Fruit fly (Drosophila melanogaster) whole organism, embryonic: ENCODE measurements around the gene beag.

ENCODE experiments used
- BtbVII ChIP-seq: fragments of 200-800 bp; sonication (Bioruptor generic); optimal IDR thresholded peaks from 3 replicates; lab custom pipeline; 2017; ENCODE audit warnings: missing biosample characterization, mild to moderate bottlenecking, missing genetic modification characterization
- CG11723 ChIP-seq: fragments of 200-800 bp; sonication (Bioruptor generic); optimal IDR thresholded peaks from 2 replicates; lab custom pipeline; 2017; ENCODE audit warnings: missing biosample characterization, mild to moderate bottlenecking, missing genetic modification characterization
- CG17361 ChIP-seq: fragments of 200-800 bp; sonication (Bioruptor generic); IDR thresholded peaks from 3 replicates; pipeline ENCODE4 v1.3.6; 2022; ENCODE audit warnings: missing biosample characterization, missing genetic modification characterization
- CG17802 ChIP-seq: fragments of 200-800 bp; sonication (Bioruptor generic); optimal IDR thresholded peaks from 2 replicates; lab custom pipeline; 2018; ENCODE audit warnings: missing biosample characterization, mild to moderate bottlenecking, missing genetic modification characterization, moderate library complexity
- CG17912 ChIP-seq: fragments of 200-800 bp; sonication (Bioruptor generic); optimal IDR thresholded peaks from 2 replicates; lab custom pipeline; 2018; ENCODE audit warnings: missing biosample characterization, mild to moderate bottlenecking, missing genetic modification characterization
- CG18262 ChIP-seq: fragments of 200-800 bp; optimal IDR thresholded peaks from 3 replicates; lab custom pipeline; 2019; ENCODE audit warnings: missing biosample characterization, mild to moderate bottlenecking, missing genetic modification characterization, moderate library complexity
- CG18619 ChIP-seq: fragments of 200-800 bp; sonication (Bioruptor generic); optimal IDR thresholded peaks from 3 replicates; lab custom pipeline; 2017; ENCODE audit warnings: missing biosample characterization, mild to moderate bottlenecking, missing genetic modification characterization
- CG31388 ChIP-seq: fragments of 200-800 bp; sonication (Bioruptor generic); optimal IDR thresholded peaks from 2 replicates; lab custom pipeline; 2016; ENCODE audit warnings: missing biosample characterization, missing genetic modification characterization
- CG3281 ChIP-seq: fragments of 200-800 bp; sonication (Bioruptor generic); optimal IDR thresholded peaks from 3 replicates; lab custom pipeline; 2017; ENCODE audit warnings: missing biosample characterization, mild to moderate bottlenecking, missing genetic modification characterization
- CG33213 ChIP-seq: fragments of 200-800 bp; sonication (Bioruptor generic); optimal IDR thresholded peaks from 3 replicates; lab custom pipeline; 2016; ENCODE audit warnings: missing biosample characterization, missing genetic modification characterization
- CG4360 ChIP-seq: fragments of 200-800 bp; sonication (Bioruptor generic); IDR thresholded peaks from 2 replicates; pipeline ENCODE4 v1.3.6; 2022; ENCODE audit warnings: missing biosample characterization, missing genetic modification characterization
- CG4424 ChIP-seq: fragments of 200-800 bp; sonication (Bioruptor generic); optimal IDR thresholded peaks from 3 replicates; lab custom pipeline; 2016; ENCODE audit warnings: missing biosample characterization, missing genetic modification characterization
- CG6254 ChIP-seq: fragments of 200-800 bp; sonication (Bioruptor generic); optimal IDR thresholded peaks from 3 replicates; lab custom pipeline; 2017; ENCODE audit warnings: mild to moderate bottlenecking, missing biosample characterization, missing genetic modification reagents, missing genetic modification characterization
- CG6854 ChIP-seq: fragments of 200-800 bp; sonication (Bioruptor generic); optimal IDR thresholded peaks from 3 replicates; lab custom pipeline; 2017; ENCODE audit warnings: missing biosample characterization, mild to moderate bottlenecking, missing genetic modification characterization
- CG7928 ChIP-seq: fragments of 200-800 bp; sonication (Bioruptor generic); optimal IDR thresholded peaks from 2 replicates; lab custom pipeline; 2017; ENCODE audit warnings: missing biosample characterization, mild to moderate bottlenecking, missing genetic modification characterization
- CG8281 ChIP-seq: fragments of 200-800 bp; sonication (Bioruptor generic); optimal IDR thresholded peaks from 2 replicates; lab custom pipeline; 2018; ENCODE audit warnings: missing biosample characterization, mild to moderate bottlenecking, missing genetic modification characterization, moderate library complexity
- CG8359 ChIP-seq: fragments of 200-800 bp; sonication (Bioruptor generic); optimal IDR thresholded peaks from 2 replicates; lab custom pipeline; 2017; ENCODE audit warnings: missing biosample characterization, mild to moderate bottlenecking, missing genetic modification characterization, borderline replicate concordance
- CG8765 ChIP-seq: fragments of 200-800 bp; sonication (Bioruptor generic); IDR thresholded peaks from 2 replicates; pipeline ENCODE4 v1.3.6; 2022; ENCODE audit warnings: missing biosample characterization, missing genetic modification characterization
- Dip3 ChIP-seq: fragments of 200-800 bp; sonication (Bioruptor generic); optimal IDR thresholded peaks from 3 replicates; lab custom pipeline; 2016; ENCODE audit warnings: missing biosample characterization, missing genetic modification characterization
- E2f2 ChIP-seq: fragments of 200-800 bp; sonication (Bioruptor generic); IDR thresholded peaks from 2 replicates; pipeline ENCODE4 v1.3.6; 2022; ENCODE audit warnings: missing biosample characterization, missing genetic modification characterization
- ERR ChIP-seq: fragments of 200-800 bp; sonication (Bioruptor generic); optimal IDR thresholded peaks from 2 replicates; lab custom pipeline; 2016; ENCODE audit warnings: missing biosample characterization, missing genetic modification characterization
- Hand ChIP-seq: fragments of 200-800 bp; sonication (Bioruptor generic); optimal IDR thresholded peaks from 2 replicates; lab custom pipeline; 2017; ENCODE audit warnings: mild to moderate bottlenecking, missing biosample characterization, missing genetic modification reagents, missing genetic modification characterization
- HmgD ChIP-seq: fragments of 200-800 bp; sonication (Bioruptor generic); optimal IDR thresholded peaks from 3 replicates; lab custom pipeline; 2016; ENCODE audit warnings: missing biosample characterization, missing genetic modification characterization
- NC2α ChIP-seq: fragments of 200-800 bp; sonication (Bioruptor generic); optimal IDR thresholded peaks from 2 replicates; lab custom pipeline; 2016; ENCODE audit warnings: missing biosample characterization, missing genetic modification characterization
- NfI ChIP-seq: fragments of 200-800 bp; sonication (Bioruptor generic); optimal IDR thresholded peaks from 3 replicates; lab custom pipeline; 2018; ENCODE audit warnings: missing biosample characterization, mild to moderate bottlenecking, missing genetic modification characterization, moderate library complexity
- Side ChIP-seq: fragments of 200-800 bp; sonication (Bioruptor generic); optimal IDR thresholded peaks from 2 replicates; lab custom pipeline; 2016; ENCODE audit warnings: missing biosample characterization, missing genetic modification characterization
- Sry-β ChIP-seq: fragments of 200-800 bp; sonication (Bioruptor generic); optimal IDR thresholded peaks from 2 replicates; lab custom pipeline; 2018; ENCODE audit warnings: missing biosample characterization, mild to moderate bottlenecking, missing genetic modification characterization, moderate library complexity
- ac ChIP-seq: fragments of 200-800 bp; sonication (Bioruptor generic); optimal IDR thresholded peaks from 3 replicates; lab custom pipeline; 2017; ENCODE audit warnings: missing biosample characterization, mild to moderate bottlenecking, missing genetic modification characterization
- az2 ChIP-seq: fragments of 200-800 bp; sonication (Bioruptor generic); optimal IDR thresholded peaks from 3 replicates; lab custom pipeline; 2016; ENCODE audit warnings: missing biosample characterization, missing genetic modification characterization
- chif ChIP-seq, 2 experiments: fragments of 200-800 bp; sonication (Bioruptor generic); optimal IDR thresholded peaks; 3 replicates each; lab custom pipeline; 2016; ENCODE audit warnings: missing biosample characterization in 2 of 2, missing genetic modification characterization in 2 of 2
- corto ChIP-seq: fragments of 200-800 bp; sonication (Bioruptor generic); optimal IDR thresholded peaks from 2 replicates; lab custom pipeline; 2016; ENCODE audit warnings: missing biosample characterization, mild to moderate bottlenecking, missing genetic modification characterization, moderate library complexity
- dati ChIP-seq: fragments of 200-800 bp; sonication (Bioruptor generic); IDR thresholded peaks from 2 replicates; pipeline ENCODE4 v1.3.6; 2022; ENCODE audit warnings: missing biosample characterization, missing genetic modification characterization
- emc ChIP-seq: fragments of 200-800 bp; sonication (Bioruptor generic); optimal IDR thresholded peaks from 2 replicates; lab custom pipeline; 2016; ENCODE audit warnings: missing biosample characterization, missing genetic modification characterization
- ems ChIP-seq: fragments of 200-800 bp; sonication (Bioruptor generic); optimal IDR thresholded peaks from 3 replicates; lab custom pipeline; 2016; ENCODE audit warnings: missing biosample characterization, missing genetic modification characterization
- fd64A ChIP-seq: fragments of 200-800 bp; sonication (Bioruptor generic); optimal IDR thresholded peaks from 3 replicates; lab custom pipeline; 2018; ENCODE audit warnings: missing biosample characterization, mild to moderate bottlenecking, missing genetic modification characterization
- gem ChIP-seq: fragments of 200-800 bp; sonication (Bioruptor generic); optimal IDR thresholded peaks from 2 replicates; lab custom pipeline; 2019; ENCODE audit warnings: missing biosample characterization, mild to moderate bottlenecking, missing genetic modification characterization, moderate library complexity
- gsb ChIP-seq: fragments of 200-800 bp; sonication (Bioruptor generic); IDR thresholded peaks from 2 replicates; pipeline ENCODE4 v1.3.6; 2022; ENCODE audit warnings: missing biosample characterization, missing genetic modification characterization
- kah ChIP-seq: fragments of 200-800 bp; sonication (Bioruptor generic); optimal IDR thresholded peaks from 2 replicates; lab custom pipeline; 2018; ENCODE audit warnings: missing biosample characterization, mild to moderate bottlenecking, missing genetic modification characterization
- lab ChIP-seq: fragments of 200-800 bp; sonication (Bioruptor generic); optimal IDR thresholded peaks from 3 replicates; lab custom pipeline; 2017; ENCODE audit warnings: missing biosample characterization, missing genetic modification characterization, mild to moderate bottlenecking, moderate library complexity, missing genetic modification reagents
- org-1 ChIP-seq: fragments of 200-800 bp; sonication (Bioruptor generic); optimal IDR thresholded peaks from 2 replicates; lab custom pipeline; 2017; ENCODE audit warnings: missing biosample characterization, missing genetic modification characterization
- phol ChIP-seq: fragments of 200-800 bp; sonication (Bioruptor generic); optimal IDR thresholded peaks from 3 replicates; lab custom pipeline; 2018; ENCODE audit warnings: missing biosample characterization, mild to moderate bottlenecking, missing genetic modification characterization, moderate library complexity
- pros ChIP-seq: fragments of 200-800 bp; sonication (Bioruptor generic); optimal IDR thresholded peaks from 3 replicates; lab custom pipeline; 2019; ENCODE audit warnings: missing biosample characterization, mild to moderate bottlenecking, missing genetic modification characterization, moderate library complexity
- slbo ChIP-seq: fragments of 200-800 bp; sonication (Bioruptor generic); IDR thresholded peaks from 2 replicates; pipeline ENCODE4 v1.3.6; 2022; ENCODE audit warnings: missing biosample characterization, missing genetic modification characterization
- ssp ChIP-seq: fragments of 200-800 bp; sonication (Bioruptor generic); IDR thresholded peaks from 2 replicates; pipeline ENCODE4 v1.3.6; 2022; ENCODE audit warnings: missing biosample characterization, missing genetic modification characterization
- tx ChIP-seq: fragments of 200-800 bp; sonication (Bioruptor generic); optimal IDR thresholded peaks from 2 replicates; lab custom pipeline; 2016; ENCODE audit warnings: missing biosample characterization, missing genetic modification characterization
- unpg ChIP-seq: fragments of 200-800 bp; sonication (Bioruptor generic); optimal IDR thresholded peaks from 3 replicates; lab custom pipeline; 2018; ENCODE audit warnings: missing biosample characterization, mild to moderate bottlenecking, missing genetic modification characterization, moderate library complexity
- zen ChIP-seq: fragments of 200-800 bp; sonication (Bioruptor generic); optimal IDR thresholded peaks from 3 replicates; lab custom pipeline; 2018; ENCODE audit warnings: missing biosample characterization, mild to moderate bottlenecking, missing genetic modification characterization, moderate library complexity
- zen2 ChIP-seq: fragments of 200-800 bp; sonication (Bioruptor generic); IDR thresholded peaks from 3 replicates; pipeline ENCODE4 v1.3.6; 2022; ENCODE audit warnings: missing biosample characterization, missing genetic modification characterization; ENCODE audit not compliant: partially characterized antibody
- zf30C ChIP-seq: fragments of 200-800 bp; sonication (Bioruptor generic); optimal IDR thresholded peaks from 3 replicates; lab custom pipeline; 2018; ENCODE audit warnings: missing biosample characterization, mild to moderate bottlenecking, missing genetic modification characterization

The beag gene

DNA sequence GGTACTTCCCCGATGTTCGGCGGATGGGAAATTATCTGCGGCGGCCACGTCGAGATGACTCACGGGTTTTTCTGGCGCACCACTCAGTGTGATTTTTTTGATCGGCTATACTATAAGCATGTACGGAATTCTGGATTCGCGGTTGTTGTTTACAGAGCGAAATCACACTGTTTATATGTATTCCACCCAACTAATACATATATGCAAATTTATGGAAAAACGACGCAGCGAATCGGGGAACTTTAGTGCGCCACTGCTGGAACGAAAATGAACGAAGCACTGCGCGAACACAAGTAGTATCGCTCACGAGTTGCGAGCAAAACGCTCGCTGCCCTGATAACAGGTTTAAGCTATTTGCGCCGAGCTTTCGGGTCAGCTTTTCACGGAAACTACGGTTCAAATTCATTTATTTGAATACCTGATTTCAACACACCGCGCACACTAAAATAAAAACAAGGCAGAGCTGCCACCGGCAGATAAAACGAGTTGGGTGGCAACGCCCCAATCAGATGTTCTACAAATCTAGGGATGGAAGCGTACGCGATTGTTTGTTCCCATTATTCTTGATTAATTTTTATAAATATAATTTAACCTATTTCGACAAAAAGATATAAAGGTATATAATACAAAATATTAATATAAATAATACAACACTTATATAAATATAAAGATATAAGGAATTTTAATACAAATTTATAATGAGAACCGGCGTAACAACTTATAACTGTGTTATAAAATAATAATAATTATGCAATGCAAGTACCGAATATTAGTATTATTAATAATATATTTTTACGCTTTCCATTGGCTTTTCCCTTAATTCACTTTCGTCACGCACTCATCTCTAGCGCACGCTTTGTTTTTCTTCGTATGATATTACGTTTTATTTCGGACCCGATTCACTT lies 17.1 kb downstream of the beag start, which contains the start of gene Rel (continued):
- TF ChIP-seq Sry-β (GFP tag; lab: Kevin White, UChicago) (no peak), CG17361 (GFP tag; lab: Robert Waterston, UW) (no peak), CG33213 (peak; percentile 15), CG7928 (GFP tag; lab: Kevin White, UChicago) (peak; percentile 70), CG17802 (tag; lab: Kevin White, UChicago) (no peak), ems (GFP tag; lab: Kevin White, UChicago) (no peak), Dip3 (GFP tag; lab: Kevin White, UChicago) (no peak), fd64A (GFP tag; lab: Kevin White, UChicago) (no peak), BtbVII (GFP tag; lab: Kevin White, UChicago) (peak; percentile 18), CG8359 (GFP tag; lab: Kevin White, UChicago) (no peak), ERR (GFP tag; lab: Kevin White, UChicago) (no peak), CG11723 (peak; percentile 27), phol (tag; lab: Kevin White, UChicago) (peak; percentile 83), zen2 (GFP tag; lab: Robert Waterston, UW) (no peak), gsb (GFP tag; lab: Robert Waterston, UW) (no peak), dati (GFP tag; lab: Robert Waterston, UW) (no peak), slbo (GFP tag; lab: Robert Waterston, UW) (no peak), HmgD (no peak), CG4424 (peak; percentile 50), CG4360 (no peak), zf30C (GFP tag; lab: Kevin White, UChicago) (no peak), corto (peak; percentile 39), gem (tag; lab: Kevin White, UChicago) (peak; percentile 89), E2f2 (GFP tag; lab: Robert Waterston, UW) (no peak), CG6254 (GFP tag; lab: Kevin White, UChicago) (peak; percentile 47), CG18619 (peak; percentile 70), Side (GFP tag; lab: Kevin White, UChicago) (peak; percentile 45), lab (peak; percentile 68), CG31388 (GFP tag; lab: Kevin White, UChicago) (no peak), unpg (GFP tag; lab: Kevin White, UChicago) (peak; percentile 61), NC2α (no peak), ac (GFP tag; lab: Kevin White, UChicago) (no peak), CG8765 (GFP tag; lab: Robert Waterston, UW) (no peak), ssp (GFP tag; lab: Robert Waterston, UW) (no peak), CG6854 (GFP tag; lab: Kevin White, UChicago) (no peak), CG8281 (peak; percentile 28), org-1 (GFP tag; lab: Kevin White, UChicago) (peak; percentile 22), zen (tag; lab: Kevin White, UChicago) (peak; percentile 59), kah (GFP tag; lab: Kevin White, UChicago) (no peak), az2 (GFP tag; lab: Kevin White, UChicago) (peak; percentile 63), pros (GFP tag; lab: Kevin White, UChicago) (no peak), chif (GFP tag; optimal IDR thresholded peaks at IDR 0.05; lab: Kevin White, UChicago) (no peak), NfI (GFP tag; lab: Kevin White, UChicago) (peak; percentile 46), CG18262 (tag; lab: Kevin White, UChicago) (peak; percentile 88), tx (GFP tag; lab: Kevin White, UChicago) (no peak), CG3281 (GFP tag; lab: Kevin White, UChicago) (peak; percentile 78), emc (GFP tag; lab: Kevin White, UChicago) (no peak), Hand (GFP tag; lab: Kevin White, UChicago) (peak; percentile 8), CG17912 (no peak)
